Worm (Caenorhabditis elegans) whole organism, midembryonic: Measurements from ENCODE around the gene ugt-2.
"Not testable (repeated sequence)": the region's sequence is repeated elsewhere in the genome, so short reads cannot be mapped to it uniquely, and the experiment has no call there.

ENCODE experiments used
- cog-1 ChIP-seq: sonication (generic microtip); optimal IDR thresholded peaks from 2 replicates; lab custom pipeline; 2016; ENCODE audit warnings: missing genetic modification characterization, missing compliant biosample characterization
- klf-2 ChIP-seq: fragments of 200-800 bp; sonication (Bioruptor generic); conservative IDR thresholded peaks from 2 replicates; pipeline ENCODE4 v1.3.6; 2022; ENCODE audit warnings: missing genetic modification reagents, missing genetic modification characterization, missing compliant biosample characterization
- med-1 ChIP-seq: sonication (generic microtip); optimal IDR thresholded peaks from 2 replicates; lab custom pipeline; 2017; ENCODE audit warnings: missing genetic modification characterization, mild to moderate bottlenecking, missing compliant biosample characterization, antibody characterized with exemption, missing genetic modification reagents; ENCODE audit not compliant: insufficient read depth
- tab-1 ChIP-seq: fragments of 200-800 bp; sonication (Bioruptor generic); IDR thresholded peaks from 2 replicates; pipeline ENCODE4 v1.3.6; 2022; ENCODE audit warnings: missing genetic modification characterization, missing compliant biosample characterization

DNA sequence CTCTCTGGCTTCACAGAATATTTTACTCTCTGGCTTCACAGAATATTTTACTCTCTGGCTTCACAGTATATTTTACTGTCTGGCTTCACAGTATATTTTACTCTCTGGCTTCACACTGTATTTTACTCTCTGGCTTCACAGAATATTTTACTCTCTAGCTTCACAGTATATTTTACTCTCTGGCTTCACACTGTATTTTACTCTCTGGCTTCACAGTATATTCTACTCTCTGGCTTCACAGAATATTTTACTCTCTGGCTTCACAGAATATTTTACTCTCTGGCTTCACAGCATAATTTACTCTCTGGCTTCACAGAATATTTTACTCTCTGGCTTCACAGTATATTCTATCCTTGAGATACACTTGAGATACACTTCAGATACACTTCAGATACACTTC, 51.8 kb downstream of the ugt-2 start:
- peak; percentile 89 for TF ChIP-seq klf-2 (GFP tag; lab: Robert Waterston, UW)
- not testable (repeated sequence) for TF ChIP-seq med-1 (GFP tag; lab: Kevin White, UChicago); cog-1; tab-1 (GFP tag; lab: Robert Waterston, UW)
